Worm (Caenorhabditis elegans) whole organism, midembryonic: ENCODE measurements around the gene dach-1.

Experiments used
- T22C8.4 ChIP-seq: fragments of 200-800 bp; sonication (Bioruptor generic); IDR thresholded peaks from 2 replicates; pipeline ENCODE4 v1.3.6; 2022; ENCODE audit warnings: missing genetic modification characterization, missing compliant biosample characterization
- flt-1 ChIP-seq: fragments of 200-800 bp; sonication (Bioruptor generic); IDR thresholded peaks from 2 replicates; pipeline ENCODE4 v1.3.6; 2022; ENCODE audit warnings: missing genetic modification characterization, missing compliant biosample characterization
- ref-1 ChIP-seq: fragments of 200-800 bp; sonication (Bioruptor generic); conservative IDR thresholded peaks from 2 replicates; pipeline ENCODE4 v1.3.6; 2022; ENCODE audit warnings: missing genetic modification reagents, missing genetic modification characterization, missing compliant biosample characterization
- ztf-23 ChIP-seq: fragments of 200-800 bp; sonication (Bioruptor generic); IDR thresholded peaks from 2 replicates; pipeline ENCODE4 v1.3.6; 2022; ENCODE audit warnings: missing genetic modification reagents, missing genetic modification characterization, missing compliant biosample characterization
- ztf-29 ChIP-seq: fragments of 200-800 bp; sonication (Bioruptor generic); IDR thresholded peaks from 2 replicates; pipeline ENCODE4 v1.3.6; 2022; ENCODE audit warnings: missing genetic modification reagents, missing genetic modification characterization, missing compliant biosample characterization

DNA sequence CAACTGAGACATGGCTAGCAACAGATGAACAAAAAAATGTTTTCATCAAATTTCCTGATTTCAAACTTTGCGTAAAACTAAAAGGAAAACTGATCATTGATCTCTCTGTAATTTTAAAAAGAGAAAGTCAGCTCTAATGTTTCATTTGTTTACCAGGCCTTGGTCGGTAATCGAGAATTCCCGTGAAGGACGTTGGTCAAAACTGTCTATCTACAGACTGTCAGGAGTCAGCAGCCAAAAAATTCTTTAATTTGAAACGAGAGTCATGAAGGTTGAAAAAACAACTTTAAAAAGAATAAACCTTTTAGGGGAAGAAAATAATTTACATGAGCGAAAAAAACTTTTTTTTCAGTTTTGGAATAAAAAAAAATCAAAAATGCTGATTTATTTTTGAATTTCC is 35.3 kb downstream of the dach-1 start:
- TF ChIP-seq ztf-23 (GFP tag; lab: Robert Waterston, UW) = no peak
- TF ChIP-seq ref-1 (GFP tag; lab: Robert Waterston, UW) = no peak
- no peak for TF ChIP-seq flt-1 (GFP tag; lab: Robert Waterston, UW)
- TF ChIP-seq ztf-29 (GFP tag; lab: Robert Waterston, UW) = no peak
- no peak for TF ChIP-seq T22C8.4
